Worm (Caenorhabditis elegans) whole organism, L4/young adult: ENCODE measurements around the gene C37C3.9.

Experiments
- W03F9.2 ChIP-seq: fragments of 150-350 bp; optimal IDR thresholded peaks from 2 replicates; lab custom pipeline; 2014; ENCODE audit warnings: missing biosample characterization, missing genetic modification characterization
- dao-5 ChIP-seq: sonication (generic microtip); optimal IDR thresholded peaks from 2 replicates; lab custom pipeline; 2016; ENCODE audit warnings: missing genotype, missing genetic modification characterization, moderate library complexity, missing compliant biosample characterization
- him-1 ChIP-seq: sonication (generic microtip); optimal IDR thresholded peaks from 2 replicates; lab custom pipeline; 2016; ENCODE audit warnings: missing genotype, missing genetic modification reagents, missing genetic modification characterization, missing compliant biosample characterization

Gene C37C3.9

DNA sequence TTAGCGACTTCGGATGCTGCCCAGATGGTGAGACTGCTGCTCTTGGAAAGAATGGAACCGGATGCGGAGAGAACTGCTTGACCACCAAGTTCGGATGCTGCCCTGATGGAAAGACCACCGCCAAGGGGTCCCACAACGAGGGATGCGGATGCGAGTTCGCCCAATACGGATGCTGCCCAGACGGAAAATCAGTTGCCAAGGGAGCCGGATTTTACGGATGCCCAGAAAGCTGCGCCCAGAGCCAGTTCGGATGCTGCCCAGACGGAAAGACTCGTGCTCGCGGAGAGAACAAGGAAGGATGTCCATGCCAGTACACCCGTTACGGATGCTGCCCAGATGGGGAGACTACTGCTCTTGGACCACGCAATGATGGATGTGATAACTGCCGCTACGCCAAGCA lies 23.5 kb downstream of the C37C3.9 start:
- TF ChIP-seq dao-5 (tag; lab: Kevin White, UChicago) (no peak), W03F9.2 (no peak), him-1 (tag; lab: Kevin White, UChicago) (no peak)

DNA sequence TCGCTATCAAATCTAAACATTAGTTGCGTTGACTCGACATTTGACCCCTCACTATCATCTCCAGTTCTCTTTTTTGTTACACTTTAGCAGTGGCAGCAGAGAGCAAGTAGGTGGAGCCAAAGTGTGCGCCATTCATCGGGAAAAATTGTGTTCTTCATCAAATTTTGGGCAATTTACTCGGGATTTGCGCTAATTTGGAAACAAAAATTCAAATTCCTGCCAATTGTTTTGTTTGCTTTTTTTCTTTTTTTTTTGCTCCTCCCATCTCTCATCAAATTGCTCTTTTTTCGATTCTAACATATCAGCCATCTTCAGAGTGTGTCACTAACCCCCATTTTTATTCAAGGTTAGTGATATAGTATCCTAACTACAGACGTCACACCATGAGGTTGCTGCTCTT lies 27.6 kb downstream of the C37C3.9 start, which contains the start of gene mig-6:
TSS of gene mig-6 (plus strand) at position 301 of the 400 bp plus-strand sequence.
- TF ChIP-seq W03F9.2 (no peak), dao-5 (tag; lab: Kevin White, UChicago) (no peak), him-1 (tag; lab: Kevin White, UChicago) (no peak)

DNA sequence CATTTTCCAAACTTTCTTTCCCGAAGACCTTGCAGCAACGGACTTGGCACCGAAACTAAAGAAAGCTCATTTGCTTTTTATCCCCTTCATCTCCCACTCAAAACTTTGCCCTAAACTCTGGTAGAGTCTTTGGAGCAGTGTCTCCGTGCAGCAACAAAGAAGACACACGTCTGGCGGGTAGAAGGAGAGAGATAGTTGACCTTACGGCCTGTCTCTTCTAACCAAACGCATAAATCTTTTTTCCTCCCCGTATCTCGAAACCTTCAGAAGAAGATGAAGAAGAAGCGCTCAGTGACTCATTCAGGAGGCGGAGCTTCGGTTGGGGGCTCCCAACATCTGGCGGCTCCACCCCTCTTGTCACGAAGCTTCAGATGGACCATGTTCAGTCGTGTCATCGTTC lies 28.1 kb downstream of the C37C3.9 start:
- TF ChIP-seq W03F9.2: no peak
- TF ChIP-seq dao-5 (tag; lab: Kevin White, UChicago): no peak
- TF ChIP-seq him-1 (tag; lab: Kevin White, UChicago): no peak

DNA sequence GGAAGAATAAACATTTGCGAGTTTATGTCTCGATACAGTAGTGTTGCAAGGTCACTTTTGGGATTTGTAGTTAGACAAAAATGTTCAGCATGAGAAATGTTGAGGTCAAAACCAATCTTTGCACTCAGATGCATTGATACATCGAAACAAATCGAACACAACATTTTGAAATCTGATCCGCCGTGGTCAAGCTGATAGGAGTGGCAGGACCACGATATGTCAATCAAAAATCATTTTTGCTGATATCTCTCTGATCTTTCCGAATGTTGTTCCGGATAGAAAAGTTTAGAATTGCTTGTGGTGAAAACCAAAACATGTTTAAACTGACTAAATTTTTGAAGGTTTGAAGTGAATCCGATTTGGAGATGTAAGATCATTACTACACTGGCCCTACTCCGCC lies 28.7 kb downstream of the C37C3.9 start:
- TF ChIP-seq dao-5 (tag; lab: Kevin White, UChicago) (no peak), him-1 (tag; lab: Kevin White, UChicago) (no peak), W03F9.2 (no peak)

DNA sequence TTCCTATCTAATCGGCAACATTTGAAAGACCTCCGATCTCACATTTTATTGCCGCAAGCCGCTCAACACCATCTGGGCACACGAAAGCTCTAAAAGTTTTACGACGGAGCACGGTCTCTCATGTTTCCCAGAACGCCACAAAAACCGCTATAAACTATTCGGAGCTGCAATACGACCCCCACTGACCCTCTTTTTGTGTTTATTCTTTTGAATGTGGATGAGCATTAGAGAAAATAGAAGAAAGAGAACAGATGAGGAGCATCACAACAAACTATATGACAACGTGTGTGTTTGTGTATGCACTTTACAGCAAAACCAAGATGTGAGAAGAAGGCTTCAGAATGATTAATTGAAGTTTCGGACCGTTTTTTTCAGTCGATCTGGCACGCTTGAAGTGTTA lies 30.4 kb downstream of the C37C3.9 start:
- TF ChIP-seq dao-5 (tag; lab: Kevin White, UChicago) (no peak), W03F9.2 (no peak), him-1 (tag; lab: Kevin White, UChicago) (no peak)

DNA sequence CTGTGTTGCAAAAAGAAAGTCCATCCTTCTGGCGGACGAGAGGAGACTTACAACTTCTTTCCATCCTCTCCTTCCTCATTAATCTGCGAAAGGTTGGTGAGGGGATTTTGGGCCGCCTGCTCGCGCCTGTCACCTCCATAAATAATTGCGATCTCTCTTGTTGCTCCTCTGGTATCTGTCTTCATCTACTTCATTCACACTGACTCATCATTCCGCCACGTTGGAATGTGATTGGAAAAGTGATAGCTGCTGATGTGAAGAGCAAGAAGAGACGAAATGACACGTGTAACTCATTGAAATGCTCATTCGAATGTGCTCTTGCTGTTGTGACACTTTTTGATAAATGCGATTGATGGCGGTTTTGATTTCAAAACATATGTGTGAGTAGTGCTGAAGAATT lies 31.8 kb downstream of the C37C3.9 start:
- TF ChIP-seq dao-5 (tag; lab: Kevin White, UChicago) (no peak), W03F9.2 (no peak), him-1 (tag; lab: Kevin White, UChicago) (no peak)

DNA sequence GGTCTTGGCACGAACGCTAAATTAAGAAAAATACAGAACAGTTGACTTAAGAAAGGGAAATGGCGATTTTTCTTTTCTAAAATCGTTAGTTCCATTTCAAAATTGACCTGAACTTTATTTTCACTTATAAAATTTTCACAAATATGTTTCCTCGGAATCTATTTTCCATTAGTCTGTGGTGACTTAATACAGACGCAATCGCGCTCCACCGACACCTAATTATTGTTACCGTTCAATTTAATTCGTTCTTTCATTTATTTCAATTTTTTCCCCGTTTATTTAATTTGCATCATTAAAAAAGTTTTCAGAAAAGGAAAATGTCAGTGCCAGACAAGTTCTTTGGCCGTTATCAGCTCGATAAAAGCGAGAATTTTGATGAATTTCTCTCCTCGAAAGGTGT lies 34.2 kb downstream of the C37C3.9 start, which contains the start of gene lbp-4:
TSS of gene lbp-4 (plus strand) at position 309 of the 400 bp plus-strand sequence.
- TF ChIP-seq him-1 (tag; lab: Kevin White, UChicago) (no peak), W03F9.2 (peak; percentile 6), dao-5 (tag; lab: Kevin White, UChicago) (no peak)

DNA sequence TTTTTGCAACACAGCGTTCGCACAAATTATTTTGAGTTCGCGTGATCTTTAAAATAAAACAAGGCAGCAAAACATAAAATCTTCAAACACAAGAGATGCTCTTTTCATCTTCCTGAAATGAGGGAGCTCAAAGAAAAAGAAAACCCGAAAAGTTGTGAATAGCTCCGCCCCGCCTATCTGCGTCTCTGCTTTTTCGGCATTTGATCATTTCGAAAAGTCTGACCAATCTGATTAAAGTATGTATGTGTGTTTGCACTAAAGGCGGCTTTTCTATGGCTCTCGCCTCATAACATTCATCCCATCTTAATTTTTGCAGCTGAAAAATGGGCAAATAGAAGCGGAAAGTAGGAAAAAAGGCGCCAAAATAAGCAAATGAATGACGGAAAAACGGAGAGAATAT lies 34.9 kb downstream of the C37C3.9 start:
- no peak for TF ChIP-seq dao-5 (tag; lab: Kevin White, UChicago)
- TF ChIP-seq him-1 (tag; lab: Kevin White, UChicago): no peak
- no peak for TF ChIP-seq W03F9.2

DNA sequence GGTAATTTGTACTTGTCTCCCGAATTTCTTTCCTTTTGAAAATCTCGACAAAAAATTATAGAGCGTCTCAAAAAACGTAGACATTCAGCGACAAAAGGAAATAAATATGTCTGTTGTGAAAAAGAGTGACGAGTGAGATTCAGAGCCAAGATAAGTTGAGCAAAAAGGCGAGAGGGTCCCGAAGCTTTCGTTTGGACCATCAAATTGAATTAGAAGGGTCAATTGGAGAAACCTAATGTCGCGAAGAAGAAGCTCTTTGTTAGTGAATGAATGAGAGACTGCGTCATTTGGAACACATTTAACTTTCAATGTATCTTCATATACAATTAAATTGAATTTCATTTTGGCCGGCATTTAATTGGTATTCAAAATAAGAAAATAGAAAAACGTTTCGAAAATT lies 38.0 kb downstream of the C37C3.9 start:
- no peak for TF ChIP-seq him-1 (tag; lab: Kevin White, UChicago)
- TF ChIP-seq dao-5 (tag; lab: Kevin White, UChicago): no peak
- TF ChIP-seq W03F9.2: no peak

DNA sequence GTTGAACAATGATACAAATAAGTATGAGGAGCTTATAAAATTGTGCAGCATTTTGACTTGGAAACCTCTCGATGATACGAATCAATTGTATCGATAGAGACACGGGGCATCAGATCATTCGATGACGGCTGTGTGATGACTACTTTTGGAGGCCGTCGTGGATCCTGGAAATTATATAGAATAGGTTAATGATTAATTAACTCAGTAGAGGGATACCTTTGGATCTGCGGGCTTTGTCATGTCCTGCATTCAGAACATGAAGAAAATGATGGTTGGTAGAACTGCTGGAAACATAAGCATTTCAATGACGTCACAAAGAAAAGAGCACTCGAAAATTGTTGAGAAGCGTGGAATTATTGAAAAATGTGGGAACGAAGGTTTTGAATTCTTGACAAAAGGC lies 39.9 kb downstream of the C37C3.9 start, which contains the start of gene ZK742.6:
TSS of gene ZK742.6 (minus strand) at position 342 of the 400 bp plus-strand sequence.
- TF ChIP-seq him-1 (tag; lab: Kevin White, UChicago): no peak
- TF ChIP-seq dao-5 (tag; lab: Kevin White, UChicago): no peak
- TF ChIP-seq W03F9.2: no peak

DNA sequence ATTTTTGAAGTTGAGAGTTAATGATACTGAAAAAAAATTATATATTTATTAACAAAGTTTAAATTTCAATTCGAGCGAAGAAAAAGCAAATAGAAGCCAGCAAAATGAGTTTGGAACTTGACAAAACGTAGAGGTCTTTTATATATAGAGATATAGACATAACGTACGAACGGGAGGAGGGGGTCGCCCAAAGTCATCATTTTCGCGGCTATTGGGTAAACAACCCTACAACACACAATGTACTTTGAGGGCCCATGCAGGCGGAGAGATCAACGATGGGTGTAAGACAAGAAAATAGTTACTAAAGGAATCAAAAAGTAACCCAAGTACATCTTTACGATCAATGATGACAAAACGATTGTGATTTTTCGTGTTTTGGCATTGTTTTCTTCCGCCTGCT lies 42.7 kb downstream of the C37C3.9 start, which contains the start of gene ZK742.4:
TSS of gene ZK742.4 (minus strand) at position 35 of the 400 bp plus-strand sequence.
- TF ChIP-seq dao-5 (tag; lab: Kevin White, UChicago): no peak
- no peak for TF ChIP-seq him-1 (tag; lab: Kevin White, UChicago)
- TF ChIP-seq W03F9.2: no peak

DNA sequence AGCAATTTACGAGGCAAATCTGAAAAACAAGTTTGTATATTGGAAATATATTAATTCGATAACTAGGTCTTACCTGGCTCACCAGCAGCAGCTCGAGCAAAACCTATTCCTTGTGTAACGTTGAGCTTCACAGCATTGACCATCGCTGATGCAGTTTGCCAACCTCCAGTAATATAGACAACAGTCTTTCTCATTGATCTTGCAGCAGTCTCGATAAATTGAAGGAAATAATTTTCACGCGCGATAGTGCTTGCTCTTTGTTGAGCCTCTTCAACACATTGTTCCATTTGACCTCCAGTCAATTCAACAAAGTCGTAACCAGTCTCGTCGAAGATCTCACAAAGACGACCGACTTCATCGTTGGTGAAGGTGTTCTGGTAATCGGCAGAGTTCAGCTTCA lies 43.9 kb downstream of the C37C3.9 start:
- TF ChIP-seq W03F9.2 (no peak), him-1 (tag; lab: Kevin White, UChicago) (no peak), dao-5 (tag; lab: Kevin White, UChicago) (no peak)

DNA sequence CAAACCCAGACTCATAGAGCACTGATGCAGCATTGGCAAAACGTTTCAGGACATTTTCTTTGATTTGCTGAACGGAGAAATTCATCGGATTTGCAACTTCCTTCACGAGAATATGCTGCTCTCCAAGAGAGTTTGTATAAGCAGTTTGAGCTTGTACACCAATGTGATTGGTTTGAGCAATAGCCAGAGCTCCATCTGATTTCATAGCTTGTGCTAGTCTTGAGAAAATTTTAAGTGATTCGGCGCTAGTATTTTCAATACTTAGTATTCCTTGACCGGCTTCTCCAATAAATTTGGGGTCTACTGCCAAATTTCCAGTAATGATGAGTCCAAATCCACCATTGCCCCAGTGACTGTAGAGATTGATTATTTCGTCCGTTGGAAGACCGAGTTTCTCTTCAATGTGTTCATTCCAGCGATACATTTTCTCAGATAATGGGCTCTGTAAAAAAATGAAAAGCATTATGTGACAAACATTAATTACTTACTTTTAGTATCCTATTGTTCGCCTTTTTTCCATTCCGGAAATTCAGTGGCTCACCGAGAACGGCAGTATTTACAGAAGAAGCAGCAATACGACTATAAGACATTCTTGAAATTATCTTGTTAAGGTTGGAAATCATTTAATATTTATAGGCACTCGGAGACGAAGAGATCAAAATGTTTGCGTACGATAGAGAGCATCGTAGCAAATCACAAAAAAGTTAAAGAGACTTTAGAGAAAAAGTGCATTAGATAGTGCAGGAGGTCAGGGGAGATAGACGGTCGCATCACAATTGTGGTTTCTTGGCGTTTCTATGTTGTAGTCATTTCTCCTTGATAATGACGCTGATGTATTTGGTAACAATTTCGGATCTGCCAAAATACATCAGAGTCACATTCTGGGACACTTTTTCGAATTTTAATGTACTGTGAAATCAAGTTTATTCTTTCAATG lies 44.9 kb downstream of the C37C3.9 start, which contains the start of gene ZK742.3:
TSS of gene ZK742.3 (minus strand) at position 593 of the 937 bp plus-strand sequence.
- TF ChIP-seq dao-5 (tag; lab: Kevin White, UChicago): no peak
- TF ChIP-seq him-1 (tag; lab: Kevin White, UChicago): no peak
- TF ChIP-seq W03F9.2: no peak

DNA sequence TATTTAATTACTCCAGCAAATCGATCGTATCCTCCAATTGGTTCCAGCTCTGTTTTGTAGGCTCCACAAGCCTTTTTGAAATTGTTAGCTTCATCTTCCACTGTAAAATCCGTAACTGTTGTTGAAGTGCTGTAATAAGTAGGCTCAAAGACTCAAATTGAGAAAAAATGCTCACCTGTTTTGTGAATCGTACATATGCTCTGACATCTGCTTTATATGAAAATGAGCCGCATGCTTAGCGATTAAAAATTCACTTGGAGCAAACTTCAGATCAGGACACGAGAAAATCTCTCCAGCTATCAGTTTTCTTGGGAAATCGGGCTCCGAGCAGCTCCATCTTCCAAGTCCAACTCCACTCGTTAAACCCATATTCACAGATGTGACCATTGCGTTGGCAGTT lies 46.1 kb downstream of the C37C3.9 start:
- no peak for TF ChIP-seq dao-5 (tag; lab: Kevin White, UChicago)
- no peak for TF ChIP-seq W03F9.2
- no peak for TF ChIP-seq him-1 (tag; lab: Kevin White, UChicago)
